Worm (Caenorhabditis elegans) whole organism, L1 larva: ENCODE measurements around the gene adah-1.
A peak's percentile ranks its signal among the peaks of the same experiment; 100 is the strongest.

Source experiments
- C04F5.9 ChIP-seq: sonication (generic microtip); optimal IDR thresholded peaks from 2 replicates; lab custom pipeline; 2016; ENCODE audit warnings: missing genetic modification characterization, missing compliant biosample characterization
- C34B4.2 ChIP-seq: sonication (generic microtip); optimal IDR thresholded peaks from 2 replicates; lab custom pipeline; 2017; ENCODE audit warnings: mild to moderate bottlenecking, missing genetic modification characterization, missing compliant biosample characterization
- Y116A8C.19 ChIP-seq: sonication (generic microtip); optimal IDR thresholded peaks from 2 replicates; lab custom pipeline; 2016; ENCODE audit warnings: missing compliant biosample characterization, missing genetic modification characterization, borderline replicate concordance
- alr-1 ChIP-seq: fragments of 200-800 bp; sonication (Bioruptor generic); optimal IDR thresholded peaks from 2 replicates; lab custom pipeline; 2018; ENCODE audit warnings: borderline replicate concordance, mild to moderate bottlenecking, missing genetic modification characterization, missing compliant biosample characterization
- aly-2 ChIP-seq: fragments of 150-350 bp; optimal IDR thresholded peaks from 2 replicates; lab custom pipeline; 2014; ENCODE audit warnings: missing biosample characterization, missing genetic modification characterization
- ceh-63 ChIP-seq: fragments of 200-800 bp; sonication (Bioruptor generic); optimal IDR thresholded peaks from 2 replicates; lab custom pipeline; 2018; ENCODE audit warnings: mild to moderate bottlenecking, missing genetic modification characterization, missing compliant biosample characterization
- ceh-8 ChIP-seq: fragments of 200-800 bp; sonication (Bioruptor generic); optimal IDR thresholded peaks from 2 replicates; lab custom pipeline; 2018; ENCODE audit warnings: mild to moderate bottlenecking, missing genetic modification characterization, moderate library complexity, missing compliant biosample characterization
- ceh-82 ChIP-seq, 3 experiments: fragments of 150-350 bp in 1 of 3; sonication (generic microtip) in 2 of 3; optimal IDR thresholded peaks; 2 replicates each; lab custom pipeline; 2014 to 2017; ENCODE audit warnings: missing biosample characterization in 3 of 3, missing genetic modification characterization in 3 of 3
- ceh-88 ChIP-seq: fragments of 200-800 bp; sonication (Bioruptor generic); IDR thresholded peaks from 2 replicates; pipeline ENCODE4 v1.3.6; 2022; ENCODE audit warnings: missing genetic modification characterization, missing compliant biosample characterization
- ceh-90 ChIP-seq: sonication (generic microtip); optimal IDR thresholded peaks from 2 replicates; lab custom pipeline; 2016; ENCODE audit warnings: missing genetic modification characterization, missing compliant biosample characterization
- dpl-1 ChIP-seq, 3 experiments: fragments of 150-350 bp in 2 of 3; sonication (generic microtip) in 1 of 3; optimal IDR thresholded peaks; 2 replicates each; lab custom pipeline; 2014 to 2017; ENCODE audit warnings: missing biosample characterization in 3 of 3, missing genetic modification characterization in 3 of 3, missing genetic modification reagents in 3 of 3
- efl-1 ChIP-seq, 4 experiments: fragments of 150-350 bp; optimal IDR thresholded peaks in 3 of 4; peaks in 1 of 4; 1 replicate in 1 of 4; 2 replicates in 3 of 4; lab custom pipeline; 2014; ENCODE audit warnings: missing biosample characterization in 2 of 4, missing genetic modification characterization in 2 of 4, missing genetic modification reagents in 2 of 4
- egl-27 ChIP-seq, 2 experiments: fragments of 150-350 bp in 1 of 2; sonication (generic microtip); optimal IDR thresholded peaks; 3 replicates each; lab custom pipeline; 2017 to 2018; ENCODE audit warnings: missing biosample characterization in 2 of 2, missing genetic modification characterization in 2 of 2, missing genetic modification reagents in 2 of 2
- elt-2 ChIP-seq: sonication (generic microtip); optimal IDR thresholded peaks from 2 replicates; lab custom pipeline; 2016; ENCODE audit warnings: missing genetic modification characterization, mild to moderate bottlenecking, inconsistent platforms, missing compliant biosample characterization, missing genetic modification reagents
- ets-5 ChIP-seq: fragments of 200-800 bp; sonication (Bioruptor generic); IDR thresholded peaks from 2 replicates; pipeline ENCODE4 v1.3.6; 2022; ENCODE audit warnings: missing genetic modification characterization, missing compliant biosample characterization
- fkh-4 ChIP-seq: sonication (generic microtip); optimal IDR thresholded peaks from 2 replicates; lab custom pipeline; 2016; ENCODE audit warnings: missing compliant biosample characterization, missing genetic modification characterization, borderline replicate concordance
- fkh-8 ChIP-seq: sonication (generic microtip); optimal IDR thresholded peaks from 2 replicates; lab custom pipeline; 2016; ENCODE audit warnings: mild to moderate bottlenecking, missing genetic modification characterization, missing compliant biosample characterization
- grh-1 ChIP-seq: fragments of 200-800 bp; sonication (Bioruptor generic); IDR thresholded peaks from 2 replicates; pipeline ENCODE4 v1.3.6; 2022; ENCODE audit warnings: missing genetic modification reagents, missing genetic modification characterization, missing compliant biosample characterization
- hpl-2 ChIP-seq: fragments of 150-350 bp; optimal IDR thresholded peaks from 2 replicates; lab custom pipeline; 2014; ENCODE audit warnings: missing biosample characterization, missing genetic modification reagents, missing genetic modification characterization
- irx-1 ChIP-seq: sonication (generic microtip); optimal IDR thresholded peaks from 2 replicates; lab custom pipeline; 2016; ENCODE audit warnings: missing genetic modification characterization, missing compliant biosample characterization
- isw-1 ChIP-seq: fragments of 200-800 bp; sonication (Bioruptor generic); IDR thresholded peaks from 2 replicates; pipeline ENCODE4 v1.3.6; 2022; ENCODE audit warnings: missing genetic modification characterization, missing compliant biosample characterization
- jun-1 ChIP-seq: fragments of 150-350 bp; optimal IDR thresholded peaks from 2 replicates; lab custom pipeline; 2014; ENCODE audit warnings: missing biosample characterization, missing genetic modification reagents, missing genetic modification characterization
- lin-14 ChIP-seq: fragments of 200-800 bp; sonication (Bioruptor generic); optimal IDR thresholded peaks from 2 replicates; lab custom pipeline; 2018; ENCODE audit warnings: mild to moderate bottlenecking, missing genetic modification characterization, moderate library complexity, missing compliant biosample characterization
- lin-15B ChIP-seq: fragments of 150-350 bp; sonication (generic microtip); optimal IDR thresholded peaks from 3 replicates; lab custom pipeline; 2014; ENCODE audit warnings: missing biosample characterization, missing genetic modification characterization
- lin-39 ChIP-seq: fragments of 150-350 bp; optimal IDR thresholded peaks from 2 replicates; lab custom pipeline; 2014; ENCODE audit warnings: missing biosample characterization, missing genetic modification reagents, missing genetic modification characterization
- lir-3 ChIP-seq: sonication (generic microtip); optimal IDR thresholded peaks from 2 replicates; lab custom pipeline; 2016; ENCODE audit warnings: mild to moderate bottlenecking, missing genetic modification characterization, moderate library complexity, missing compliant biosample characterization; ENCODE audit not compliant: poor library complexity
- lsy-2 ChIP-seq, 2 experiments: fragments of 150-350 bp; optimal IDR thresholded peaks; 2 replicates each; lab custom pipeline; 2014; ENCODE audit warnings: missing biosample characterization in 2 of 2, missing genetic modification characterization in 2 of 2
- mab-9 ChIP-seq: fragments of 200-800 bp; sonication (Bioruptor generic); IDR thresholded peaks from 2 replicates; pipeline ENCODE4 v1.3.6; 2022; ENCODE audit warnings: missing genetic modification reagents, missing genetic modification characterization, missing compliant biosample characterization
- mef-2 ChIP-seq: fragments of 150-350 bp; optimal IDR thresholded peaks from 2 replicates; lab custom pipeline; 2014; ENCODE audit warnings: missing biosample characterization, missing genetic modification characterization
- mep-1 ChIP-seq: fragments of 150-350 bp; optimal IDR thresholded peaks from 2 replicates; lab custom pipeline; 2014; ENCODE audit warnings: missing biosample characterization, missing genetic modification characterization
- nhr-11 ChIP-seq: fragments of 150-350 bp; optimal IDR thresholded peaks from 2 replicates; lab custom pipeline; 2014; ENCODE audit warnings: missing biosample characterization, missing genetic modification characterization
- nhr-12 ChIP-seq: sonication (generic microtip); optimal IDR thresholded peaks from 2 replicates; lab custom pipeline; 2017; ENCODE audit warnings: missing biosample characterization, missing genetic modification characterization
- nhr-19 ChIP-seq: fragments of 200-800 bp; sonication (Bioruptor generic); conservative IDR thresholded peaks from 2 replicates; pipeline ENCODE4 v1.3.6; 2022; ENCODE audit warnings: missing genetic modification characterization, missing compliant biosample characterization
- nhr-20 ChIP-seq: sonication (generic microtip); optimal IDR thresholded peaks from 2 replicates; lab custom pipeline; 2016; ENCODE audit warnings: mild to moderate bottlenecking, missing genetic modification characterization, missing compliant biosample characterization
- nhr-28 ChIP-seq: fragments of 150-350 bp; optimal IDR thresholded peaks from 2 replicates; lab custom pipeline; 2014; ENCODE audit warnings: missing biosample characterization, missing genetic modification characterization
- nhr-47 ChIP-seq: sonication (generic microtip); optimal IDR thresholded peaks from 2 replicates; lab custom pipeline; 2016; ENCODE audit warnings: mild to moderate bottlenecking, missing genetic modification characterization, moderate library complexity, missing compliant biosample characterization
- nhr-71 ChIP-seq: sonication (generic microtip); optimal IDR thresholded peaks from 2 replicates; lab custom pipeline; 2016; ENCODE audit warnings: mild to moderate bottlenecking, missing genetic modification characterization, moderate library complexity, missing compliant biosample characterization
- nhr-76 ChIP-seq: sonication (generic microtip); optimal IDR thresholded peaks from 2 replicates; lab custom pipeline; 2017; ENCODE audit warnings: missing biosample characterization, missing genetic modification characterization
- nhr-77 ChIP-seq: fragments of 150-350 bp; optimal IDR thresholded peaks from 2 replicates; lab custom pipeline; 2014; ENCODE audit warnings: missing biosample characterization, missing genetic modification characterization
- nhr-84 ChIP-seq: sonication (generic microtip); optimal IDR thresholded peaks from 2 replicates; lab custom pipeline; 2017; ENCODE audit warnings: missing biosample characterization, missing genetic modification characterization
- nhr-85 ChIP-seq: sonication (generic microtip); peaks from one replicate; lab custom pipeline; 2016; ENCODE audit warnings: missing genetic modification characterization, inconsistent platforms, missing compliant biosample characterization
- nhr-90 ChIP-seq: sonication (generic microtip); optimal IDR thresholded peaks from 2 replicates; lab custom pipeline; 2016; ENCODE audit warnings: mild to moderate bottlenecking, missing genetic modification characterization, missing compliant biosample characterization; ENCODE audit not compliant: poor library complexity
- pax-3 ChIP-seq: fragments of 200-800 bp; sonication (Bioruptor generic); optimal IDR thresholded peaks from 2 replicates; lab custom pipeline; 2018; ENCODE audit warnings: mild to moderate bottlenecking, missing genetic modification characterization, moderate library complexity, missing compliant biosample characterization
- pqm-1 ChIP-seq: sonication (generic microtip); optimal IDR thresholded peaks from 3 replicates; lab custom pipeline; 2017; ENCODE audit warnings: missing biosample characterization, missing genetic modification characterization
- rnt-1 ChIP-seq: sonication (generic microtip); optimal IDR thresholded peaks from 2 replicates; lab custom pipeline; 2016; ENCODE audit warnings: mild to moderate bottlenecking, missing genetic modification characterization, moderate library complexity, missing compliant biosample characterization
- skn-1 ChIP-seq: fragments of 150-350 bp; optimal IDR thresholded peaks from 2 replicates; lab custom pipeline; 2014; ENCODE audit warnings: missing biosample characterization, missing genetic modification characterization
- sup-37 ChIP-seq: fragments of 200-800 bp; sonication (Bioruptor generic); optimal IDR thresholded peaks from 2 replicates; lab custom pipeline; 2018; ENCODE audit warnings: mild to moderate bottlenecking, missing genetic modification characterization, missing compliant biosample characterization
- tbx-2 ChIP-seq: sonication (generic microtip); optimal IDR thresholded peaks from 2 replicates; lab custom pipeline; 2016; ENCODE audit warnings: missing genetic modification characterization, missing compliant biosample characterization
- unc-86 ChIP-seq: sonication (generic microtip); optimal IDR thresholded peaks from 2 replicates; lab custom pipeline; 2016; ENCODE audit warnings: missing genetic modification characterization, missing compliant biosample characterization
- unc-98 ChIP-seq: fragments of 200-800 bp; sonication (Bioruptor generic); IDR thresholded peaks from 2 replicates; pipeline ENCODE4 v1.3.6; 2022; ENCODE audit warnings: missing genetic modification characterization, missing compliant biosample characterization
- vab-15 ChIP-seq: sonication (generic microtip); optimal IDR thresholded peaks from 2 replicates; lab custom pipeline; 2017; ENCODE audit warnings: missing genotype, mild to moderate bottlenecking, missing genetic modification characterization, missing compliant biosample characterization
- ztf-4 ChIP-seq: fragments of 150-350 bp; optimal IDR thresholded peaks from 2 replicates; lab custom pipeline; 2014; ENCODE audit warnings: missing biosample characterization, missing genetic modification characterization

The adah-1 gene

ce11 chrIV:7049672-7050206 lies 25.7 kb downstream of the adah-1 start, which contains the start of gene nhr-105 (continued):
- TF ChIP-seq lir-3 (tag; lab: Kevin White, UChicago), result peak; percentile 34
- peak; percentile 36 for TF ChIP-seq sup-37 (GFP tag; lab: Kevin White, UChicago)
- peak; percentile 96 for TF ChIP-seq nhr-85 (tag; lab: Kevin White, UChicago)
- TF ChIP-seq C04F5.9 (tag; lab: Kevin White, UChicago), result no peak
- peak; percentile 88 for TF ChIP-seq nhr-20
- peak; percentile 73 for TF ChIP-seq nhr-47
- peak in 2 of 3 experiments; percentile 18 to 21 for TF ChIP-seq dpl-1 (GFP tag; optimal IDR thresholded peaks at IDR 0.05; lab: Kevin White, UChicago)
- TF ChIP-seq jun-1 (tag; lab: Kevin White, UChicago), result peak; percentile 28
- no peak for TF ChIP-seq nhr-28 (tag; lab: Kevin White, UChicago)
- TF ChIP-seq lin-14 (GFP tag; lab: Kevin White, UChicago), result peak; percentile 79
- no peak for TF ChIP-seq ets-5 (GFP tag; lab: Robert Waterston, UW)
- no peak for TF ChIP-seq C34B4.2 (tag; lab: Kevin White, UChicago)
- TF ChIP-seq mab-9 (GFP tag; lab: Robert Waterston, UW), result no peak
- TF ChIP-seq lin-15B (tag; lab: Kevin White, UChicago), result no peak
- TF ChIP-seq nhr-11 (tag; lab: Kevin White, UChicago), result no peak
- peak; percentile 71 for TF ChIP-seq nhr-90 (tag; lab: Kevin White, UChicago)
- peak; percentile 83 for TF ChIP-seq fkh-8
- peak; percentile 73 for TF ChIP-seq grh-1 (GFP tag; lab: Robert Waterston, UW)
- TF ChIP-seq nhr-77 (tag; lab: Kevin White, UChicago), result no peak
- no peak for TF ChIP-seq ceh-88
- TF ChIP-seq nhr-19, result peak; percentile 86
- TF ChIP-seq vab-15 (tag; lab: Kevin White, UChicago), result no peak
- peak; percentile 74 for TF ChIP-seq pax-3 (tag; lab: Kevin White, UChicago)
- TF ChIP-seq lin-39 (tag; lab: Kevin White, UChicago), result no peak
- no peak for TF ChIP-seq unc-86 (tag; lab: Kevin White, UChicago)
- TF ChIP-seq aly-2 (tag; lab: Kevin White, UChicago), result no peak
- TF ChIP-seq egl-27 (tag; optimal IDR thresholded peaks at IDR 0.05; lab: Kevin White, UChicago), result no peak
- TF ChIP-seq isw-1, result no peak
- TF ChIP-seq rnt-1 (tag; lab: Kevin White, UChicago), result no peak
- TF ChIP-seq nhr-76 (tag; lab: Kevin White, UChicago), result no peak
- TF ChIP-seq unc-98 (GFP tag; lab: Robert Waterston, UW), result no peak
- peak; percentile 70 for TF ChIP-seq elt-2 (tag; lab: Kevin White, UChicago)
- no peak for TF ChIP-seq Y116A8C.19 (tag; lab: Kevin White, UChicago)
- TF ChIP-seq ceh-90 (tag; lab: Kevin White, UChicago), result no peak
- peak; percentile 44 for TF ChIP-seq mep-1 (tag; lab: Kevin White, UChicago)
- TF ChIP-seq ceh-63 (GFP tag; lab: Kevin White, UChicago), result no peak
- peak; percentile 62 for TF ChIP-seq tbx-2 (tag; lab: Kevin White, UChicago)
- no peak for TF ChIP-seq mef-2 (tag; lab: Kevin White, UChicago)
- no peak for TF ChIP-seq ceh-8 (GFP tag; lab: Kevin White, UChicago)
- no peak for TF ChIP-seq nhr-12 (tag; lab: Kevin White, UChicago)
- no peak for TF ChIP-seq irx-1 (tag; lab: Kevin White, UChicago)
- TF ChIP-seq lsy-2 (tag; optimal IDR thresholded peaks at IDR 0.05; lab: Kevin White, UChicago), result peak; percentile 38 to 61
- TF ChIP-seq ztf-4, result peak; percentile 45
- TF ChIP-seq pqm-1, result no peak
- TF ChIP-seq alr-1 (tag; lab: Kevin White, UChicago), result no peak
- peak; percentile 88 for TF ChIP-seq nhr-71 (tag; lab: Kevin White, UChicago)
- no peak for TF ChIP-seq nhr-84
- peak; percentile 22 for TF ChIP-seq hpl-2 (GFP tag; lab: Kevin White, UChicago)
- TF ChIP-seq skn-1 (tag; lab: Kevin White, UChicago), result peak; percentile 25
- peak in 1 of 3 experiments; percentile 11 for TF ChIP-seq ceh-82 (tag; optimal IDR thresholded peaks at IDR 0.05; lab: Kevin White, UChicago)
- TF ChIP-seq efl-1 (optimal IDR thresholded peaks at IDR 0.05; lab: Kevin White, UChicago), result peak; percentile 8 to 41
- TF ChIP-seq efl-1 (GFP tag; optimal IDR thresholded peaks at IDR 0.05 in 1 of 2; lab: Kevin White, UChicago), result no peak
- no peak for TF ChIP-seq fkh-4 (tag; lab: Kevin White, UChicago)
